Worm (Caenorhabditis elegans): ENCODE measurements around the gene str-250.

DNA sequence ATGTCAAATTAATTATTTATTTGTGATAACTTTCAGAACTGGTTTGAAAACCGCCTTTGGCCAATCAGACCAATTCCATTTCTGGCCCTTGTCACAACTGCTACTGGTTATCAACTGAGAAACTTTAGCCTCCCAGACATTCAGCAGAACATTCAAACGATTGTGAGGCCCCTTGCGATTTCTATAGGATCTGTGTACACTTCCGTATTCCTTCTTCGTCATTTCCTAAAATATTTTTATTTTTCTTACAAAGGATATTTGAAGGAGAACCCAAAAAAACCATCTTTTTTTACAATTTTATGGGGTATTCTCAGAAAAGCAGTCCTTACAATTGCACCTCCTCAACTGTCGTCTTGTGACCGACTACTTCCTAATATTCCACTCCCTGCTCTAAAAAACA lies 45.1 kb upstream of the str-250 start:
- TF ChIP-seq skn-1 (tag; optimal IDR thresholded peaks at IDR 0.05) = no peak
- TF ChIP-seq fos-1 (tag; optimal IDR thresholded peaks at IDR 0.05) = no peak
- no peak for TF ChIP-seq unc-98 (GFP tag; IDR thresholded peaks at IDR 0.05)
- no peak for TF ChIP-seq mep-1 (tag; optimal IDR thresholded peaks at IDR 0.05)
- TF ChIP-seq nhr-47 (tag; optimal IDR thresholded peaks at IDR 0.05) = no peak
- TF ChIP-seq aly-2 (tag; optimal IDR thresholded peaks at IDR 0.05) = no peak

Data from whole organism, L1 larva.